Worm (Caenorhabditis elegans): ENCODE data around the gene Y6E2A.4.

Gene Y6E2A.4

ce11 chrV:15721431-15721830 is 4.9 kb upstream of the Y6E2A.4 start:
- no peak for TF ChIP-seq madf-2 (tag; optimal IDR thresholded peaks at IDR 0.05)
- no peak for TF ChIP-seq ceh-18 (tag; optimal IDR thresholded peaks at IDR 0.05)
- no peak for TF ChIP-seq hlh-8 (tag; optimal IDR thresholded peaks at IDR 0.05)
- no peak for TF ChIP-seq pax-1 (tag; optimal IDR thresholded peaks at IDR 0.05)
- TF ChIP-seq K09A11.1 (tag; optimal IDR thresholded peaks at IDR 0.05; ENCODE audit: insufficient read depth) = no peak
- no peak for TF ChIP-seq hlh-30 (tag; optimal IDR thresholded peaks at IDR 0.05; ENCODE audit: insufficient read depth)
- TF ChIP-seq ama-1 (optimal IDR thresholded peaks at IDR 0.05) = no peak
- TF ChIP-seq pat-9 (tag; optimal IDR thresholded peaks at IDR 0.05) = no peak
- TF ChIP-seq ceh-24 (tag; optimal IDR thresholded peaks at IDR 0.05) = no peak
- TF ChIP-seq K02D7.2 (tag; optimal IDR thresholded peaks at IDR 0.05) = no peak
- no peak for TF ChIP-seq ceh-19 (GFP tag; optimal IDR thresholded peaks at IDR 0.05)
- TF ChIP-seq unc-3 (GFP tag; conservative IDR thresholded peaks at IDR 0.05) = no peak
- TF ChIP-seq unc-3 (tag; optimal IDR thresholded peaks at IDR 0.05) = no peak
- TF ChIP-seq gmeb-2 (tag; optimal IDR thresholded peaks at IDR 0.05) = no peak
- no peak for TF ChIP-seq lim-6 (tag; optimal IDR thresholded peaks at IDR 0.05)
- TF ChIP-seq ceh-14 (tag; optimal IDR thresholded peaks at IDR 0.05) = no peak
- TF ChIP-seq ceh-45 (GFP tag; IDR thresholded peaks at IDR 0.05) = no peak
- no peak for TF ChIP-seq elt-4 (tag; optimal IDR thresholded peaks at IDR 0.05)

- TF ChIP-seq nhr-11 (tag; optimal IDR thresholded peaks at IDR 0.05) = no peak
- TF ChIP-seq ets-4 (tag; optimal IDR thresholded peaks at IDR 0.05) = no peak
- TF ChIP-seq gmeb-2 (tag; optimal IDR thresholded peaks at IDR 0.05) = no peak
- no peak for TF ChIP-seq ttx-3 (tag; optimal IDR thresholded peaks at IDR 0.05)
- TF ChIP-seq ceh-45 (GFP tag; IDR thresholded peaks at IDR 0.05) = no peak
- no peak for TF ChIP-seq ceh-34 (tag; optimal IDR thresholded peaks at IDR 0.05)
- no peak for TF ChIP-seq sdc-2 (tag; optimal IDR thresholded peaks at IDR 0.05)
- no peak for TF ChIP-seq zip-5 (tag; optimal IDR thresholded peaks at IDR 0.05)
- TF ChIP-seq eyg-1 (tag; optimal IDR thresholded peaks at IDR 0.05) = no peak
- TF ChIP-seq mec-3 (tag; optimal IDR thresholded peaks at IDR 0.05; ENCODE audit: borderline replicate concordance) = no peak
- no peak for TF ChIP-seq pag-3 (tag; optimal IDR thresholded peaks at IDR 0.05; ENCODE audit: borderline replicate concordance)
- no peak for TF ChIP-seq nhr-232 (tag; optimal IDR thresholded peaks at IDR 0.05)
These were observed 3.0 kb upstream of the Y6E2A.4 start, which contains the start of gene Y6E2A.7 for ce11 chrV:15719570-15719969. Y6E2A.7 (plus strand) TSS chrV:15719870.

ce11 chrV:15718562-15718961 is 2.0 kb upstream of the Y6E2A.4 start, which contains the start of gene Y6E2A.5:
Y6E2A.5 (minus strand) TSS chrV:15718662.
- TF ChIP-seq ceh-34 (tag; optimal IDR thresholded peaks at IDR 0.05) = no peak
- TF ChIP-seq elt-4 (tag; optimal IDR thresholded peaks at IDR 0.05) = no peak
- TF ChIP-seq unc-3 (GFP tag; conservative IDR thresholded peaks at IDR 0.05) = no peak
- TF ChIP-seq unc-3 (tag; optimal IDR thresholded peaks at IDR 0.05) = no peak
- TF ChIP-seq ttx-3 (tag; optimal IDR thresholded peaks at IDR 0.05) = no peak
- no peak for TF ChIP-seq ceh-18 (tag; optimal IDR thresholded peaks at IDR 0.05)
- TF ChIP-seq ceh-22 (tag; optimal IDR thresholded peaks at IDR 0.05) = no peak
- TF ChIP-seq ama-1 (optimal IDR thresholded peaks at IDR 0.05) = no peak
- TF ChIP-seq hlh-15 (tag; optimal IDR thresholded peaks at IDR 0.05) = no peak
- TF ChIP-seq eyg-1 (tag; optimal IDR thresholded peaks at IDR 0.05) = no peak
- TF ChIP-seq odd-2 (tag; optimal IDR thresholded peaks at IDR 0.05) = no peak
- no peak for TF ChIP-seq sox-4 (tag; optimal IDR thresholded peaks at IDR 0.05)
- no peak for TF ChIP-seq fkh-10 (GFP tag; optimal IDR thresholded peaks at IDR 0.05)
- TF ChIP-seq Y22D7AL.16 (tag; optimal IDR thresholded peaks at IDR 0.05) = no peak
- TF ChIP-seq T23F11.4 (GFP tag; optimal IDR thresholded peaks at IDR 0.05) = no peak
- TF ChIP-seq ceh-14 (tag; optimal IDR thresholded peaks at IDR 0.05) = no peak
- TF ChIP-seq pha-2 (tag; optimal IDR thresholded peaks at IDR 0.05) = no peak

ce11 chrV:15715636-15716035 is 943 bp downstream of the Y6E2A.4 start:
- no peak for TF ChIP-seq C08G9.2 (tag; optimal IDR thresholded peaks at IDR 0.05)
